Fruit fly (Drosophila melanogaster) whole organism, adult: ENCODE measurements around the gene rasp.
A peak's percentile ranks its signal among the peaks of the same experiment; 100 is the strongest.

Experiments
- CG11617 ChIP-seq: fragments of 200-800 bp; sonication (Bioruptor generic); optimal IDR thresholded peaks from 2 replicates; lab custom pipeline; 2017; ENCODE audit warnings: mild to moderate bottlenecking, missing biosample characterization, missing genetic modification reagents, missing genetic modification characterization
- CG12768 ChIP-seq: fragments of 200-800 bp; sonication (Bioruptor generic); optimal IDR thresholded peaks from 2 replicates; lab custom pipeline; 2017; ENCODE audit warnings: missing biosample characterization, missing genetic modification characterization, mild to moderate bottlenecking, moderate library complexity, missing genetic modification reagents
- CG14711 ChIP-seq: fragments of 200-800 bp; sonication (Bioruptor generic); optimal IDR thresholded peaks from 2 replicates; lab custom pipeline; 2018; ENCODE audit warnings: missing biosample characterization, mild to moderate bottlenecking, missing genetic modification characterization, moderate library complexity
- CG1620 ChIP-seq: fragments of 200-800 bp; sonication (Bioruptor generic); optimal IDR thresholded peaks from 2 replicates; lab custom pipeline; 2016; ENCODE audit warnings: missing biosample characterization, missing genetic modification characterization
- CG33017 ChIP-seq: fragments of 200-800 bp; sonication (Bioruptor generic); optimal IDR thresholded peaks from 2 replicates; lab custom pipeline; 2018; ENCODE audit warnings: missing biosample characterization, mild to moderate bottlenecking, missing genetic modification characterization, moderate library complexity
- CG5204 ChIP-seq: fragments of 200-800 bp; sonication (Bioruptor generic); optimal IDR thresholded peaks from 2 replicates; lab custom pipeline; 2016; ENCODE audit warnings: missing biosample characterization, missing genetic modification characterization
- CG7045 ChIP-seq: fragments of 200-800 bp; sonication (Bioruptor generic); optimal IDR thresholded peaks from 2 replicates; lab custom pipeline; 2017; ENCODE audit warnings: missing biosample characterization, mild to moderate bottlenecking, missing genetic modification characterization
- CG7101 ChIP-seq: fragments of 200-800 bp; sonication (Bioruptor generic); optimal IDR thresholded peaks from 2 replicates; lab custom pipeline; 2018; ENCODE audit warnings: missing biosample characterization, mild to moderate bottlenecking, missing genetic modification characterization, moderate library complexity
- Clk ChIP-seq: fragments of 200-800 bp; sonication (Bioruptor generic); optimal IDR thresholded peaks from 2 replicates; lab custom pipeline; 2017; ENCODE audit warnings: missing biosample characterization, missing genetic modification characterization
- Crg-1 ChIP-seq: fragments of 200-800 bp; sonication (Bioruptor generic); optimal IDR thresholded peaks from 2 replicates; lab custom pipeline; 2016; ENCODE audit warnings: missing biosample characterization, missing genetic modification characterization
- Hr96 ChIP-seq: fragments of 200-800 bp; sonication (Bioruptor generic); optimal IDR thresholded peaks from 2 replicates; lab custom pipeline; 2016; ENCODE audit warnings: missing biosample characterization, missing genetic modification characterization
- Mnt ChIP-seq: fragments of 200-800 bp; sonication (Bioruptor generic); optimal IDR thresholded peaks from 2 replicates; lab custom pipeline; 2016; ENCODE audit warnings: missing biosample characterization, mild to moderate bottlenecking, missing genetic modification characterization
- bab1 ChIP-seq: fragments of 200-800 bp; sonication (Bioruptor generic); optimal IDR thresholded peaks from 3 replicates; lab custom pipeline; 2019; ENCODE audit warnings: missing biosample characterization, mild to moderate bottlenecking, missing genetic modification characterization, moderate library complexity
- cic ChIP-seq: fragments of 200-800 bp; sonication (Bioruptor generic); optimal IDR thresholded peaks from 2 replicates; lab custom pipeline; 2017; ENCODE audit warnings: missing biosample characterization, mild to moderate bottlenecking, missing genetic modification characterization, moderate library complexity
- cnc ChIP-seq, 2 experiments: fragments of >200 bp; optimal IDR thresholded peaks; 2 replicates each; lab custom pipeline; 2017
- kay ChIP-seq: fragments of 200-800 bp; sonication (Bioruptor generic); peaks from one replicate; lab custom pipeline; 2016; ENCODE audit warnings: missing biosample characterization, missing genetic modification characterization, borderline replicate concordance
- ovo ChIP-seq: fragments of 200-800 bp; sonication (Bioruptor generic); optimal IDR thresholded peaks from 2 replicates; lab custom pipeline; 2016; ENCODE audit warnings: missing biosample characterization, missing genetic modification characterization
- pad ChIP-seq: fragments of 200-800 bp; sonication (Bioruptor generic); optimal IDR thresholded peaks from 3 replicates; lab custom pipeline; 2017; ENCODE audit warnings: missing biosample characterization, missing genetic modification characterization, mild to moderate bottlenecking, moderate library complexity, missing genetic modification reagents
- tj ChIP-seq: fragments of 200-800 bp; sonication (Bioruptor generic); optimal IDR thresholded peaks from 3 replicates; lab custom pipeline; 2017; ENCODE audit warnings: missing biosample characterization, mild to moderate bottlenecking, missing genetic modification characterization, moderate library complexity
- toe ChIP-seq: fragments of 200-800 bp; sonication (Bioruptor generic); optimal IDR thresholded peaks from 2 replicates; lab custom pipeline; 2016; ENCODE audit warnings: missing biosample characterization, missing genetic modification characterization

Gene rasp

DNA sequence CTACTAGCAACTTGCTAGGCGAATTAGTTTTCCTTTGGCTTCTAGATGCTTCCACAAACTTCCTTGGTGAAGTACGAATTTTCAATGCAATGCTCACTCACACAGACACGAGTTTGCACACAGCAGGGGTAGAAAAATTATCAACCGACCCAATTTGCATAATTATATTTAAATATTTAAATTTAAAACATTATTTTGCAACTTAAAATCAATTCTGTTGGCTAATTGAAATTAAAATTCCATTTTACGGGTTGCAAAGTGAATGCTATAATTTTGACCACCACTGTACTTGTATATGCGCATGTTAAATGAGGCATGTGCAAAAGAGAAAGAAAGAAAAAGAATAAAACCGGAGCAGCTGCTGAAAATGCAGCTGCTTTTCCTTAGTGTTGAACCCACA lies 32.1 kb downstream of the rasp start:
- peak; percentile 46 for TF ChIP-seq CG5204 (GFP tag; lab: Kevin White, UChicago)
- peak; percentile 58 for TF ChIP-seq tj
- TF ChIP-seq ovo (GFP tag; lab: Kevin White, UChicago), result no peak
- peak; percentile 94 for TF ChIP-seq CG7101
- TF ChIP-seq toe (GFP tag; lab: Kevin White, UChicago), result no peak
- TF ChIP-seq pad (GFP tag; lab: Kevin White, UChicago), result peak; percentile 70
- peak; percentile 87 for TF ChIP-seq CG12768
- TF ChIP-seq bab1 (GFP tag; lab: Kevin White, UChicago), result peak; percentile 87
- peak; percentile 35 for TF ChIP-seq Hr96 (GFP tag; lab: Kevin White, UChicago)
- peak; percentile 40 for TF ChIP-seq Crg-1 (GFP tag; lab: Kevin White, UChicago)
- TF ChIP-seq cic (GFP tag; lab: Kevin White, UChicago), result peak; percentile 48
- peak; percentile 88 for TF ChIP-seq CG7045 (GFP tag; lab: Kevin White, UChicago)
- TF ChIP-seq Clk, result peak; percentile 41
- no peak for TF ChIP-seq cnc (optimal IDR thresholded peaks at IDR 0.05; lab: Kevin White, UChicago)
- peak; percentile 94 for TF ChIP-seq CG14711 (tag; lab: Kevin White, UChicago)
- TF ChIP-seq kay (GFP tag; lab: Kevin White, UChicago), result no peak
- peak; percentile 95 for TF ChIP-seq CG33017
- TF ChIP-seq CG11617, result peak; percentile 86
- TF ChIP-seq CG1620 (GFP tag; lab: Kevin White, UChicago), result peak; percentile 59
- TF ChIP-seq Mnt (GFP tag; lab: Kevin White, UChicago), result peak; percentile 77

DNA sequence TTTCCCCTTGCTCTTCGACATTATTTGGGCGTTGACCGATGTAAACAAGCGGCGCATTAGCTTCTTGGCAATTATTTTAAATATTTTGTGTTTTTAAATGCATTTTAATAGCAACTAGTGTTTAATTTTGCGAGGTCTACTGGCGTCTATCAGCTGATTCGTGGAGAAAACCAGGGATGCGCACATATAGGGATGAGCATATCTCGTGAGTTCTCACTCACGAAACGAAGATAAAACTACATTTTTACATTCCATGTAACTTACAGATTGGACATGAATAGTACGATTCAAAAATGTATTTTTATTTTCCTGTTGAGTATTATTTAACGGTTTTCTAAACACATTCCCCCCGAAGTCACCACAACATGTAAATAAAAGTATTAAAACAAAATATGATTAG lies 35.5 kb downstream of the rasp start, which contains the start of gene CG14966:
CG14966 (minus strand) TSS at position 168 of the 400 bp plus-strand sequence.
- TF ChIP-seq toe (GFP tag; lab: Kevin White, UChicago) (peak; percentile 23), bab1 (GFP tag; lab: Kevin White, UChicago) (peak; percentile 80), kay (GFP tag; lab: Kevin White, UChicago) (no peak), Crg-1 (GFP tag; lab: Kevin White, UChicago) (no peak), CG7101 (peak; percentile 50), cnc (optimal IDR thresholded peaks at IDR 0.05; lab: Kevin White, UChicago) (no peak), CG33017 (peak; percentile 6), ovo (GFP tag; lab: Kevin White, UChicago) (peak; percentile 54), CG12768 (no peak), CG11617 (peak; percentile 40), pad (GFP tag; lab: Kevin White, UChicago) (no peak), CG14711 (tag; lab: Kevin White, UChicago) (no peak), CG1620 (GFP tag; lab: Kevin White, UChicago) (peak; percentile 32), Mnt (GFP tag; lab: Kevin White, UChicago) (peak; percentile 57), CG5204 (GFP tag; lab: Kevin White, UChicago) (no peak), Hr96 (GFP tag; lab: Kevin White, UChicago) (no peak), cic (GFP tag; lab: Kevin White, UChicago) (peak; percentile 2), tj (peak; percentile 32), Clk (no peak), CG7045 (GFP tag; lab: Kevin White, UChicago) (peak; percentile 5)

DNA sequence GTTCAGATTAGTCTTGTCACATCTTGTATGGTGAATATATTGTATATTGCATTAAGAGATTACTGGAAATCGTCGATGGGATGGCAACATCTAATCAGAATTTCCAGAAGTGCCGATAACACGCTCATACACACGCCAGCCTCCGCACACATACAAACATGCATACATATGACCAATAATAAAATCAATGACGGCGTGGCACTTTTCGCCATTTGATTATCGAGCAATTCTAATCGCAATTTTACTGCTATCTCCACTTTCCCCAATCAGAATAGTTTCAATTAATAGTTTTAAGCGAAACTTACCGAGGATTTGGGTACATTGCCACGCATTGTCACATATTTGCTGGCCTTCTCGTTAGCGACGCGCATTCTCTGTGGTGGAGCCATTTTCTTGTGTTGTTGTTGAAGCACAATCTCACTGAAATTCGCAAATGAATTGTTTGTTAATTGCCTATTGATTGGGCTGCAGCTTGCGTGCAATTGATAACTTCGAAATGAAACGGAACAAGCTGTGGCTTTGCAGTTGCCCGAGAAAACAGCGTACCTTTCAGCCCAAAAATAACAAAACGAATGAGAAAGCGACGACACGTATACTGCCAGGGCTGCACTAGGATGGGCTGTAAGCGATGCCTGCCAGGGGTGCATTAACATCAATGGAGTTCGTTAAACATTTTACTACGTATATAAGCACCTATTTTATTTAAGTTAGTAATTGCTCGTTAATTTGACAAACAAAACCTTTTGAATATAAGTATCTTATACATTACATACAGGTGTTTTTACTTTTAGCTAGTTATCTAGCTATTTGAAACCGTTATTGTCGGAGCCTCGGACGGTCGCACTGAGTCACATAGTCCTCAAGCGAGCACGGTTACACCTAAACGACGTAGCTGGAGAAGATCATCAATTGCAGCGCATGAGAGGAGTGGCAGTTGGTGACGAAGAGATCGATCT lies 36.7 kb downstream of the rasp start, which contains the start of the genes CG32276 and gry:
CG32276 (minus strand) TSS at position 601 of the 956 bp plus-strand sequence.
gry (plus strand) TSS at position 644 of the 956 bp plus-strand sequence.
- TF ChIP-seq CG14711 (tag; lab: Kevin White, UChicago) (peak; percentile 81), CG7045 (GFP tag; lab: Kevin White, UChicago) (peak; percentile 82), CG11617 (peak; percentile 87), ovo (GFP tag; lab: Kevin White, UChicago) (peak; percentile 91), cnc (optimal IDR thresholded peaks at IDR 0.05; lab: Kevin White, UChicago) (no peak), toe (GFP tag; lab: Kevin White, UChicago) (peak; percentile 93), kay (GFP tag; lab: Kevin White, UChicago) (no peak), Mnt (GFP tag; lab: Kevin White, UChicago) (peak; percentile 90), CG5204 (GFP tag; lab: Kevin White, UChicago) (peak; percentile 82), bab1 (GFP tag; lab: Kevin White, UChicago) (peak; percentile 91), Crg-1 (GFP tag; lab: Kevin White, UChicago) (peak; percentile 74), Hr96 (GFP tag; lab: Kevin White, UChicago) (peak; percentile 87), pad (GFP tag; lab: Kevin White, UChicago) (peak; percentile 71), CG7101 (peak; percentile 88), CG33017 (peak; percentile 62), CG12768 (peak; percentile 78), tj (peak; percentile 65), cic (GFP tag; lab: Kevin White, UChicago) (peak; percentile 58), CG1620 (GFP tag; lab: Kevin White, UChicago) (peak; percentile 82), Clk (peak; percentile 49)

DNA sequence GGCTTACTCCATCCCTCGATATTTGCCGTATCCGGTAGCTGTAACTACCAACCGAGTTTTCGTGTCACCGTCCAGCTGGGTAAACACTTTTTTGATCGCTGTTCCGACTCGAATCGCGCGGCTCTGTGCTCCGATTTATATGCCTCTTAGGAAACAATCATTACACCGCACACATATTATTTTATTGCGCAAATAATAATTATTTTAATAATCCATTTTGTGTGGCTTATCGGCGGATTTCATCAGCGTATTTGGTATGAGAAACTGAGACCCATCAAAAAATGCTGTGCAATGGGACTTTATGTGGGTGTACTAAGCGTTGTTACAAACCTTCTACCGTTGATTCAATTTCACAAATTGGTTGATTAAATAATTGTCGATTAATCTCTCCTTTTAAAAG lies 41.1 kb downstream of the rasp start, which contains the start of gene CG32271:
CG32271 (minus strand) TSS at position 101 of the 400 bp plus-strand sequence.
- TF ChIP-seq CG12768, result no peak
- TF ChIP-seq bab1 (GFP tag; lab: Kevin White, UChicago), result no peak
- no peak for TF ChIP-seq CG5204 (GFP tag; lab: Kevin White, UChicago)
- no peak for TF ChIP-seq ovo (GFP tag; lab: Kevin White, UChicago)
- no peak for TF ChIP-seq kay (GFP tag; lab: Kevin White, UChicago)
- no peak for TF ChIP-seq CG33017
- no peak for TF ChIP-seq cnc (optimal IDR thresholded peaks at IDR 0.05; lab: Kevin White, UChicago)
- TF ChIP-seq CG7045 (GFP tag; lab: Kevin White, UChicago), result no peak
- no peak for TF ChIP-seq CG14711 (tag; lab: Kevin White, UChicago)
- no peak for TF ChIP-seq CG1620 (GFP tag; lab: Kevin White, UChicago)
- no peak for TF ChIP-seq Mnt (GFP tag; lab: Kevin White, UChicago)
- TF ChIP-seq CG7101, result no peak
- no peak for TF ChIP-seq CG11617
- TF ChIP-seq pad (GFP tag; lab: Kevin White, UChicago), result no peak
- TF ChIP-seq toe (GFP tag; lab: Kevin White, UChicago), result no peak
- no peak for TF ChIP-seq tj
